Fruit fly (Drosophila melanogaster) whole organism, embryonic: ENCODE data around the gene shf.

Experiments used
- C15 ChIP-seq: fragments of 200-800 bp; sonication (Bioruptor generic); IDR thresholded peaks from 3 replicates; pipeline ENCODE4 v1.3.6; 2022; ENCODE audit warnings: missing biosample characterization, missing genetic modification characterization
- CG1024 ChIP-seq: fragments of 200-800 bp; sonication (Bioruptor generic); IDR thresholded peaks from 2 replicates; pipeline ENCODE4 v1.3.6; 2022; ENCODE audit warnings: missing biosample characterization, missing genetic modification characterization
- CG10366 ChIP-seq: fragments of 200-800 bp; sonication (Bioruptor generic); IDR thresholded peaks from 2 replicates; pipeline ENCODE4 v1.3.6; 2022; ENCODE audit warnings: missing biosample characterization, missing genetic modification characterization
- CG11093 ChIP-seq: fragments of 200-800 bp; sonication (Bioruptor generic); IDR thresholded peaks from 3 replicates; pipeline ENCODE4 v1.3.6; 2022; ENCODE audit warnings: missing biosample characterization, missing genetic modification characterization
- CG11696 ChIP-seq: fragments of 200-800 bp; sonication (Bioruptor generic); IDR thresholded peaks from 2 replicates; pipeline ENCODE4 v1.3.6; 2022; ENCODE audit warnings: missing biosample characterization, missing genetic modification characterization
- CG14860 ChIP-seq: fragments of 200-800 bp; sonication (Bioruptor generic); IDR thresholded peaks from 3 replicates; pipeline ENCODE4 v1.3.6; 2022; ENCODE audit warnings: missing biosample characterization, missing genetic modification characterization; ENCODE audit not compliant: partially characterized antibody
- CG16863 ChIP-seq: fragments of 200-800 bp; sonication (Bioruptor generic); optimal IDR thresholded peaks from 3 replicates; lab custom pipeline; 2016; ENCODE audit warnings: missing biosample characterization, missing genetic modification characterization
- CG17359 ChIP-seq: fragments of 200-800 bp; sonication (Bioruptor generic); optimal IDR thresholded peaks from 3 replicates; lab custom pipeline; 2018; ENCODE audit warnings: missing biosample characterization, mild to moderate bottlenecking, missing genetic modification characterization, moderate library complexity
- CG1832 ChIP-seq: fragments of 200-800 bp; sonication (Bioruptor generic); optimal IDR thresholded peaks from 2 replicates; lab custom pipeline; 2017; ENCODE audit warnings: missing biosample characterization, mild to moderate bottlenecking, missing genetic modification characterization, inconsistent platforms
- CG2199 ChIP-seq: fragments of 200-800 bp; sonication (Bioruptor generic); IDR thresholded peaks from 3 replicates; pipeline ENCODE4 v1.3.6; 2022; ENCODE audit warnings: missing biosample characterization, missing genetic modification characterization
- CG33213 ChIP-seq: fragments of 200-800 bp; sonication (Bioruptor generic); optimal IDR thresholded peaks from 3 replicates; lab custom pipeline; 2016; ENCODE audit warnings: missing biosample characterization, missing genetic modification characterization
- CG34376 ChIP-seq: fragments of 200-800 bp; sonication (Bioruptor generic); optimal IDR thresholded peaks from 2 replicates; lab custom pipeline; 2018; ENCODE audit warnings: missing biosample characterization, mild to moderate bottlenecking, missing genetic modification characterization
- CG4360 ChIP-seq: fragments of 200-800 bp; sonication (Bioruptor generic); IDR thresholded peaks from 2 replicates; pipeline ENCODE4 v1.3.6; 2022; ENCODE audit warnings: missing biosample characterization, missing genetic modification characterization
- CG7839 ChIP-seq: fragments of 200-800 bp; sonication (Bioruptor generic); optimal IDR thresholded peaks from 3 replicates; lab custom pipeline; 2018; ENCODE audit warnings: missing biosample characterization, mild to moderate bottlenecking, missing genetic modification characterization, moderate library complexity
- CG8089 ChIP-seq: fragments of 200-800 bp; sonication (Bioruptor generic); optimal IDR thresholded peaks from 3 replicates; lab custom pipeline; 2016; ENCODE audit warnings: missing biosample characterization, missing genetic modification characterization
- CG8388 ChIP-seq: fragments of 200-800 bp; sonication (Bioruptor generic); optimal IDR thresholded peaks from 2 replicates; lab custom pipeline; 2019; ENCODE audit warnings: missing biosample characterization, mild to moderate bottlenecking, missing genetic modification characterization, moderate library complexity
- Camta ChIP-seq: fragments of 200-800 bp; sonication (Bioruptor generic); optimal IDR thresholded peaks from 2 replicates; lab custom pipeline; 2016; ENCODE audit warnings: missing biosample characterization, missing genetic modification characterization
- CrebB ChIP-seq: fragments of 200-800 bp; sonication (Bioruptor generic); optimal IDR thresholded peaks from 3 replicates; lab custom pipeline; 2018; ENCODE audit warnings: missing biosample characterization, mild to moderate bottlenecking, missing genetic modification characterization
- D19A ChIP-seq: fragments of 200-800 bp; optimal IDR thresholded peaks from 3 replicates; lab custom pipeline; 2019; ENCODE audit warnings: missing biosample characterization, mild to moderate bottlenecking, missing genetic modification characterization, moderate library complexity
- Dll ChIP-seq: fragments of 200-800 bp; sonication (Bioruptor generic); IDR thresholded peaks from 4 replicates; pipeline ENCODE4 v1.3.6; 2022; ENCODE audit warnings: missing biosample characterization, missing genetic modification characterization; ENCODE audit not compliant: partially characterized antibody
- Ets65A ChIP-seq: fragments of 200-800 bp; sonication (Bioruptor generic); peaks from one replicate; lab custom pipeline; 2016; ENCODE audit warnings: missing biosample characterization, missing genetic modification characterization
- GATAe ChIP-seq: fragments of 200-800 bp; sonication (Bioruptor generic); conservative IDR thresholded peaks from 2 replicates; pipeline ENCODE4 v1.3.6; 2022; ENCODE audit warnings: missing biosample characterization, missing genetic modification characterization
- HmgZ ChIP-seq: fragments of 200-800 bp; sonication (Bioruptor generic); optimal IDR thresholded peaks from 2 replicates; lab custom pipeline; 2018; ENCODE audit warnings: missing biosample characterization, mild to moderate bottlenecking, missing genetic modification characterization
- Hmr ChIP-seq: fragments of 200-800 bp; sonication (Bioruptor generic); optimal IDR thresholded peaks from 3 replicates; lab custom pipeline; 2017; ENCODE audit warnings: mild to moderate bottlenecking, missing biosample characterization, missing genetic modification reagents, missing genetic modification characterization
- Hr39 ChIP-seq: fragments of >200 bp; optimal IDR thresholded peaks from 2 replicates; lab custom pipeline; 2017
- Hr51 ChIP-seq, 2 experiments: fragments of 200-800 bp; sonication (Bioruptor generic); optimal IDR thresholded peaks; 2 replicates in 1 of 2; 3 replicates in 1 of 2; lab custom pipeline; 2016 to 2018; ENCODE audit warnings: missing biosample characterization in 2 of 2, missing genetic modification characterization in 2 of 2, mild to moderate bottlenecking in 1 of 2, moderate library complexity in 1 of 2
- MBD-R2 ChIP-seq: fragments of 200-800 bp; sonication (Bioruptor generic); IDR thresholded peaks from 2 replicates; pipeline ENCODE4 v1.3.6; 2022; ENCODE audit warnings: missing biosample characterization, missing genetic modification characterization
- Six4 ChIP-seq: fragments of 200-800 bp; sonication (Bioruptor generic); optimal IDR thresholded peaks from 2 replicates; lab custom pipeline; 2016; ENCODE audit warnings: missing biosample characterization, missing genetic modification characterization
- Spps ChIP-seq: fragments of 200-800 bp; sonication (Bioruptor generic); optimal IDR thresholded peaks from 2 replicates; lab custom pipeline; 2018; ENCODE audit warnings: missing biosample characterization, mild to moderate bottlenecking, missing genetic modification characterization
- Sry-β ChIP-seq: fragments of 200-800 bp; sonication (Bioruptor generic); optimal IDR thresholded peaks from 2 replicates; lab custom pipeline; 2018; ENCODE audit warnings: missing biosample characterization, mild to moderate bottlenecking, missing genetic modification characterization, moderate library complexity
- Stat92E ChIP-seq, 3 experiments: fragments of >200 bp in 2 of 3; fragments of 200-800 bp in 1 of 3; sonication (Bioruptor generic) in 1 of 3; optimal IDR thresholded peaks; 2 replicates each; lab custom pipeline; 2017 to 2019; ENCODE audit warnings: missing biosample characterization in 3 of 3, missing genetic modification characterization in 3 of 3, mild to moderate bottlenecking in 1 of 3, moderate library complexity in 1 of 3
- bsh ChIP-seq, 2 experiments: fragments of 200-800 bp; sonication (Bioruptor generic); optimal IDR thresholded peaks; 2 replicates each; lab custom pipeline; 2017 to 2018; ENCODE audit warnings: mild to moderate bottlenecking in 2 of 2, missing biosample characterization in 2 of 2, missing genetic modification characterization in 2 of 2, moderate library complexity in 1 of 2
- corto ChIP-seq: fragments of 200-800 bp; sonication (Bioruptor generic); optimal IDR thresholded peaks from 2 replicates; lab custom pipeline; 2016; ENCODE audit warnings: missing biosample characterization, mild to moderate bottlenecking, missing genetic modification characterization, moderate library complexity
- emc ChIP-seq: fragments of 200-800 bp; sonication (Bioruptor generic); optimal IDR thresholded peaks from 2 replicates; lab custom pipeline; 2016; ENCODE audit warnings: missing biosample characterization, missing genetic modification characterization
- hb ChIP-seq: fragments of 200-800 bp; sonication (Bioruptor generic); IDR thresholded peaks from 3 replicates; pipeline ENCODE4 v1.3.6; 2022; ENCODE audit warnings: missing biosample characterization, missing genetic modification characterization; ENCODE audit not compliant: partially characterized antibody
- klu ChIP-seq: fragments of 200-800 bp; sonication (Bioruptor generic); IDR thresholded peaks from 2 replicates; pipeline ENCODE4 v1.3.6; 2022; ENCODE audit warnings: missing biosample characterization, missing genetic modification characterization
- nerfin-1 ChIP-seq: fragments of 200-800 bp; sonication (Bioruptor generic); optimal IDR thresholded peaks from 3 replicates; lab custom pipeline; 2019; ENCODE audit warnings: missing biosample characterization, mild to moderate bottlenecking, missing genetic modification characterization, moderate library complexity
- otp ChIP-seq: fragments of 200-800 bp; sonication (Bioruptor generic); IDR thresholded peaks from 3 replicates; pipeline ENCODE4, ENCODE4 v1.3.6; 2022; ENCODE audit warnings: missing biosample characterization, missing genetic modification characterization
- pnt ChIP-seq: fragments of 200-800 bp; sonication (Bioruptor generic); optimal IDR thresholded peaks from 3 replicates; lab custom pipeline; 2016; ENCODE audit warnings: missing biosample characterization, missing genetic modification characterization
- pros ChIP-seq: fragments of 200-800 bp; sonication (Bioruptor generic); optimal IDR thresholded peaks from 3 replicates; lab custom pipeline; 2019; ENCODE audit warnings: missing biosample characterization, mild to moderate bottlenecking, missing genetic modification characterization, moderate library complexity
- ro ChIP-seq: fragments of 200-800 bp; sonication (Bioruptor generic); IDR thresholded peaks from 2 replicates; pipeline ENCODE4 v1.3.6; 2022; ENCODE audit warnings: missing biosample characterization, missing genetic modification characterization
- row ChIP-seq: fragments of 200-800 bp; sonication (Bioruptor generic); IDR thresholded peaks from 3 replicates; pipeline ENCODE4 v1.3.6; 2022; ENCODE audit warnings: missing biosample characterization, missing genetic modification characterization
- sc ChIP-seq, 3 experiments: fragments of >200 bp in 2 of 3; fragments of 200-800 bp in 1 of 3; sonication (Bioruptor generic) in 1 of 3; optimal IDR thresholded peaks; 2 replicates in 2 of 3; 3 replicates in 1 of 3; lab custom pipeline; 2017; ENCODE audit warnings: mild to moderate bottlenecking in 1 of 3, missing biosample characterization in 1 of 3, missing genetic modification characterization in 1 of 3, missing genetic modification reagents in 1 of 3
- sug ChIP-seq: fragments of 200-800 bp; optimal IDR thresholded peaks from 2 replicates; lab custom pipeline; 2019; ENCODE audit warnings: missing biosample characterization, mild to moderate bottlenecking, missing genetic modification characterization, moderate library complexity
- tap ChIP-seq: fragments of 200-800 bp; optimal IDR thresholded peaks from 3 replicates; lab custom pipeline; 2019; ENCODE audit warnings: missing biosample characterization, mild to moderate bottlenecking, missing genetic modification characterization, moderate library complexity
- z ChIP-seq: fragments of 200-800 bp; sonication (Bioruptor generic); IDR thresholded peaks from 3 replicates; pipeline ENCODE4 v1.3.6; 2022; ENCODE audit warnings: missing biosample characterization, missing genetic modification characterization
- zf30C ChIP-seq: fragments of 200-800 bp; sonication (Bioruptor generic); optimal IDR thresholded peaks from 3 replicates; lab custom pipeline; 2018; ENCODE audit warnings: missing biosample characterization, mild to moderate bottlenecking, missing genetic modification characterization

The shf gene

dm6 chrX:6777394-6777793 is 2.1 kb downstream of the shf start (continued):
- no peak for TF ChIP-seq Stat92E (GFP tag; optimal IDR thresholded peaks at IDR 0.05; lab: Kevin White, UChicago)
- TF ChIP-seq bsh (GFP tag; optimal IDR thresholded peaks at IDR 0.05; lab: Kevin White, UChicago): peak; percentile 30 to 70
- TF ChIP-seq klu (GFP tag; lab: Robert Waterston, UW): no peak
- TF ChIP-seq emc (GFP tag; lab: Kevin White, UChicago): no peak
- TF ChIP-seq zf30C (GFP tag; lab: Kevin White, UChicago): peak; percentile 78
- peak; percentile 78 for TF ChIP-seq corto (GFP tag; lab: Kevin White, UChicago)
- TF ChIP-seq Dll (GFP tag; lab: Robert Waterston, UW): no peak
- no peak for TF ChIP-seq D19A (tag; lab: Kevin White, UChicago)

dm6 chrX:6776934-6777333 is 2.5 kb downstream of the shf start:
- TF ChIP-seq z (GFP tag; lab: Robert Waterston, UW) (peak; percentile 18; the same call in 1 of the 3 replicates), Camta (GFP tag; lab: Kevin White, UChicago) (no peak), Hmr (GFP tag; lab: Kevin White, UChicago) (no peak), CG33213 (GFP tag; lab: Kevin White, UChicago) (no peak), Stat92E (GFP tag; optimal IDR thresholded peaks at IDR 0.05; lab: Kevin White, UChicago) (peak in 1 of 3 experiments; percentile 67), CG14860 (GFP tag; lab: Robert Waterston, UW) (no peak), CG17359 (tag; lab: Kevin White, UChicago) (no peak), CG16863 (GFP tag; lab: Kevin White, UChicago) (no peak), CG4360 (GFP tag; lab: Robert Waterston, UW) (peak; percentile 73), HmgZ (tag; lab: Kevin White, UChicago) (no peak), CG11093 (GFP tag; lab: Robert Waterston, UW) (no peak), pros (peak; percentile 10), CrebB (tag; lab: Kevin White, UChicago) (no peak), CG7839 (tag; lab: Kevin White, UChicago) (no peak), Hr39 (no peak), C15 (GFP tag; lab: Robert Waterston, UW) (no peak), CG1024 (GFP tag; lab: Robert Waterston, UW) (no peak), GATAe (no peak), MBD-R2 (no peak), CG2199 (GFP tag; lab: Robert Waterston, UW) (no peak), CG10366 (no peak), otp (GFP tag; lab: Robert Waterston, UW) (no peak), CG1832 (GFP tag; lab: Kevin White, UChicago) (no peak), pnt (GFP tag; lab: Kevin White, UChicago) (no peak), CG8388 (GFP tag; lab: Kevin White, UChicago) (no peak)

- peak; percentile 47 for TF ChIP-seq CG34376 (GFP tag; lab: Kevin White, UChicago)
- no peak for TF ChIP-seq Ets65A (GFP tag; lab: Kevin White, UChicago)
- TF ChIP-seq Hr51 (GFP tag; optimal IDR thresholded peaks at IDR 0.05; lab: Kevin White, UChicago): no peak
- TF ChIP-seq sug (tag; lab: Kevin White, UChicago): peak; percentile 6
Observed at dm6 chrX:6776274-6776673, 3.2 kb downstream of the shf start.

- TF ChIP-seq hb (GFP tag; lab: Robert Waterston, UW) (no peak), CG11696 (GFP tag; lab: Robert Waterston, UW) (no peak), Spps (tag; lab: Kevin White, UChicago) (no peak), sc (optimal IDR thresholded peaks at IDR 0.05; lab: Kevin White, UChicago) (no peak), sc (GFP tag; optimal IDR thresholded peaks at IDR 0.05; lab: Kevin White, UChicago) (no peak), tap (tag; lab: Kevin White, UChicago) (no peak), nerfin-1 (tag; lab: Kevin White, UChicago) (no peak), row (GFP tag; lab: Robert Waterston, UW) (peak; percentile 62), Six4 (no peak), ro (GFP tag; lab: Robert Waterston, UW) (no peak), Sry-β (GFP tag; lab: Kevin White, UChicago) (peak; percentile 81), CG8089 (GFP tag; lab: Kevin White, UChicago) (no peak)
Observed at dm6 chrX:6775622-6776021, 3.8 kb downstream of the shf start.
